Worm (Caenorhabditis elegans) whole organism, L2 larva: Measurements from ENCODE around the gene ife-5.

Experiments used
- ama-1 ChIP-seq: fragments of 150-350 bp; optimal IDR thresholded peaks from 2 replicates; lab custom pipeline; 2018; ENCODE audit warnings: inconsistent platforms
- ceh-82 ChIP-seq: fragments of 150-350 bp; optimal IDR thresholded peaks from 2 replicates; lab custom pipeline; 2014; ENCODE audit warnings: missing biosample characterization, missing genetic modification characterization
- dmd-4 ChIP-seq: sonication (generic microtip); optimal IDR thresholded peaks from 2 replicates; lab custom pipeline; 2017; ENCODE audit warnings: missing biosample characterization, missing genetic modification characterization
- elt-1 ChIP-seq: fragments of 150-350 bp; optimal IDR thresholded peaks from 2 replicates; lab custom pipeline; 2014; ENCODE audit warnings: missing biosample characterization, missing genetic modification characterization
- lin-13 ChIP-seq: fragments of 150-350 bp; optimal IDR thresholded peaks from 2 replicates; lab custom pipeline; 2014; ENCODE audit warnings: missing biosample characterization, missing genetic modification reagents, missing genetic modification characterization
- mdl-1 ChIP-seq, 2 experiments: fragments of 150-350 bp in 1 of 2; sonication (generic microtip) in 1 of 2; optimal IDR thresholded peaks; 2 replicates each; lab custom pipeline; 2017; ENCODE audit warnings: missing biosample characterization in 2 of 2, missing genetic modification characterization in 2 of 2
- nhr-10 ChIP-seq: sonication (generic microtip); optimal IDR thresholded peaks from 2 replicates; lab custom pipeline; 2017; ENCODE audit warnings: missing biosample characterization, missing genetic modification characterization
- nhr-11 ChIP-seq: fragments of 150-350 bp; optimal IDR thresholded peaks from 2 replicates; lab custom pipeline; 2014; ENCODE audit warnings: missing biosample characterization, missing genetic modification characterization
- nhr-77 ChIP-seq: fragments of 150-350 bp; optimal IDR thresholded peaks from 2 replicates; lab custom pipeline; 2014; ENCODE audit warnings: missing biosample characterization, missing genetic modification characterization
- snpc-4 ChIP-seq: fragments of 150-350 bp; optimal IDR thresholded peaks from 2 replicates; lab custom pipeline; 2014; ENCODE audit warnings: missing biosample characterization, missing genetic modification characterization
- unc-39 ChIP-seq: fragments of 150-350 bp; optimal IDR thresholded peaks from 2 replicates; lab custom pipeline; 2014; ENCODE audit warnings: missing biosample characterization, missing genetic modification characterization
- unc-62 ChIP-seq: fragments of 150-350 bp; optimal IDR thresholded peaks from 2 replicates; lab custom pipeline; 2014; ENCODE audit warnings: missing biosample characterization, missing genetic modification reagents, missing genetic modification characterization
- ztf-11 ChIP-seq: sonication (generic microtip); optimal IDR thresholded peaks from 2 replicates; lab custom pipeline; 2017; ENCODE audit warnings: missing biosample characterization, missing genetic modification characterization
- ztf-4 ChIP-seq: fragments of 150-350 bp; optimal IDR thresholded peaks from 2 replicates; lab custom pipeline; 2014; ENCODE audit warnings: missing biosample characterization, missing genetic modification characterization

- TF ChIP-seq nhr-11 (no peak), snpc-4 (tag; lab: Kevin White, UChicago) (no peak), mdl-1 (tag; optimal IDR thresholded peaks at IDR 0.05; lab: Kevin White, UChicago) (no peak), elt-1 (tag; lab: Kevin White, UChicago) (no peak), unc-39 (tag; lab: Kevin White, UChicago) (no peak), dmd-4 (tag; lab: Kevin White, UChicago) (no peak), ztf-11 (tag; lab: Kevin White, UChicago) (no peak), ama-1 (no peak), nhr-77 (tag; lab: Kevin White, UChicago) (no peak), unc-62 (no peak), ztf-4 (tag; lab: Kevin White, UChicago) (no peak), ceh-82 (tag; lab: Kevin White, UChicago) (no peak), lin-13 (GFP tag; lab: Kevin White, UChicago) (no peak), nhr-10 (tag; lab: Kevin White, UChicago) (no peak)
Measured at ce11 chrII:12309614-12310013, 29.2 kb downstream of the ife-5 start, which contains the start of gene C50E10.2.
